Fruit fly (Drosophila melanogaster) whole organism, embryonic: ENCODE data around the gene Gr89a.

ENCODE experiments used
- Blimp-1 ChIP-seq: fragments of 200-800 bp; sonication (Bioruptor generic); optimal IDR thresholded peaks from 3 replicates; lab custom pipeline; 2018; ENCODE audit warnings: missing biosample characterization, missing genetic modification characterization, mild to moderate bottlenecking, moderate library complexity, missing genetic modification reagents
- CG10431 ChIP-seq: fragments of 200-800 bp; sonication (Bioruptor generic); optimal IDR thresholded peaks from 3 replicates; lab custom pipeline; 2018; ENCODE audit warnings: missing biosample characterization, mild to moderate bottlenecking, missing genetic modification characterization
- CG10654 ChIP-seq: fragments of 200-800 bp; sonication (Bioruptor generic); optimal IDR thresholded peaks from 2 replicates; lab custom pipeline; 2016; ENCODE audit warnings: missing biosample characterization, missing genetic modification characterization
- CG11696 ChIP-seq: fragments of 200-800 bp; sonication (Bioruptor generic); IDR thresholded peaks from 2 replicates; pipeline ENCODE4 v1.3.6; 2022; ENCODE audit warnings: missing biosample characterization, missing genetic modification characterization
- CG12744 ChIP-seq: fragments of 200-800 bp; sonication (Bioruptor generic); optimal IDR thresholded peaks from 2 replicates; lab custom pipeline; 2016; ENCODE audit warnings: missing biosample characterization, missing genetic modification characterization
- CG13296 ChIP-seq: fragments of 200-800 bp; sonication (Bioruptor generic); optimal IDR thresholded peaks from 3 replicates; lab custom pipeline; 2018; ENCODE audit warnings: missing biosample characterization, mild to moderate bottlenecking, missing genetic modification characterization
- CG13775 ChIP-seq: fragments of 200-800 bp; sonication (Bioruptor generic); optimal IDR thresholded peaks from 3 replicates; lab custom pipeline; 2017; ENCODE audit warnings: missing biosample characterization, mild to moderate bottlenecking, missing genetic modification characterization
- CG14014 ChIP-seq: fragments of 200-800 bp; sonication (Bioruptor generic); IDR thresholded peaks from 2 replicates; pipeline ENCODE4 v1.3.6; 2022; ENCODE audit warnings: missing biosample characterization, missing genetic modification characterization
- CG14860 ChIP-seq: fragments of 200-800 bp; sonication (Bioruptor generic); IDR thresholded peaks from 3 replicates; pipeline ENCODE4 v1.3.6; 2022; ENCODE audit warnings: missing biosample characterization, missing genetic modification characterization; ENCODE audit not compliant: partially characterized antibody
- CG15073 ChIP-seq: fragments of 200-800 bp; sonication (Bioruptor generic); optimal IDR thresholded peaks from 2 replicates; lab custom pipeline; 2016; ENCODE audit warnings: missing biosample characterization, missing genetic modification characterization
- CG17359 ChIP-seq: fragments of 200-800 bp; sonication (Bioruptor generic); optimal IDR thresholded peaks from 3 replicates; lab custom pipeline; 2018; ENCODE audit warnings: missing biosample characterization, mild to moderate bottlenecking, missing genetic modification characterization, moderate library complexity
- CG18262 ChIP-seq: fragments of 200-800 bp; optimal IDR thresholded peaks from 3 replicates; lab custom pipeline; 2019; ENCODE audit warnings: missing biosample characterization, mild to moderate bottlenecking, missing genetic modification characterization, moderate library complexity
- CG2202 ChIP-seq: fragments of 200-800 bp; sonication (Bioruptor generic); optimal IDR thresholded peaks from 2 replicates; lab custom pipeline; 2018; ENCODE audit warnings: missing biosample characterization, mild to moderate bottlenecking, missing genetic modification characterization
- CG43689 ChIP-seq: fragments of 200-800 bp; sonication (Bioruptor generic); IDR thresholded peaks from 2 replicates; pipeline ENCODE4 v1.3.6; 2022; ENCODE audit warnings: missing biosample characterization, missing genetic modification characterization
- CG6791 ChIP-seq: fragments of 200-800 bp; sonication (Bioruptor generic); IDR thresholded peaks from 3 replicates; pipeline ENCODE4 v1.3.6; 2022; ENCODE audit warnings: missing biosample characterization, missing genetic modification characterization; ENCODE audit not compliant: partially characterized antibody
- CG8089 ChIP-seq: fragments of 200-800 bp; sonication (Bioruptor generic); optimal IDR thresholded peaks from 3 replicates; lab custom pipeline; 2016; ENCODE audit warnings: missing biosample characterization, missing genetic modification characterization
- CG8478 ChIP-seq: fragments of >200 bp; optimal IDR thresholded peaks from 2 replicates; lab custom pipeline; 2018
- CG8924 ChIP-seq: fragments of 200-800 bp; optimal IDR thresholded peaks from 3 replicates; lab custom pipeline; 2019; ENCODE audit warnings: missing biosample characterization, mild to moderate bottlenecking, missing genetic modification characterization, moderate library complexity
- D19A ChIP-seq: fragments of 200-800 bp; optimal IDR thresholded peaks from 3 replicates; lab custom pipeline; 2019; ENCODE audit warnings: missing biosample characterization, mild to moderate bottlenecking, missing genetic modification characterization, moderate library complexity
- Deaf1 ChIP-seq: fragments of 200-800 bp; optimal IDR thresholded peaks from 3 replicates; lab custom pipeline; 2019; ENCODE audit warnings: missing biosample characterization, mild to moderate bottlenecking, missing genetic modification characterization, moderate library complexity
- Dip3 ChIP-seq: fragments of 200-800 bp; sonication (Bioruptor generic); optimal IDR thresholded peaks from 3 replicates; lab custom pipeline; 2016; ENCODE audit warnings: missing biosample characterization, missing genetic modification characterization
- Doc2 ChIP-seq: fragments of 200-800 bp; sonication (Bioruptor generic); IDR thresholded peaks from 2 replicates; pipeline ENCODE4 v1.3.6; 2022; ENCODE audit warnings: missing biosample characterization, missing genetic modification characterization
- ERR ChIP-seq: fragments of 200-800 bp; sonication (Bioruptor generic); optimal IDR thresholded peaks from 2 replicates; lab custom pipeline; 2016; ENCODE audit warnings: missing biosample characterization, missing genetic modification characterization
- Fer1 ChIP-seq: fragments of 200-800 bp; sonication (Bioruptor generic); optimal IDR thresholded peaks from 2 replicates; lab custom pipeline; 2017; ENCODE audit warnings: missing biosample characterization, mild to moderate bottlenecking, missing genetic modification characterization
- HHEX ChIP-seq: fragments of 200-800 bp; sonication (Bioruptor generic); optimal IDR thresholded peaks from 3 replicates; lab custom pipeline; 2017; ENCODE audit warnings: missing biosample characterization, mild to moderate bottlenecking, missing genetic modification characterization, missing genetic modification reagents
- Hr78 ChIP-seq, 2 experiments: fragments of 200-800 bp in 1 of 2; fragments of >200 bp in 1 of 2; sonication (Bioruptor generic) in 1 of 2; optimal IDR thresholded peaks; 2 replicates each; lab custom pipeline; 2017 to 2019; ENCODE audit warnings: missing biosample characterization in 2 of 2, missing genetic modification characterization in 2 of 2, mild to moderate bottlenecking in 1 of 2, moderate library complexity in 1 of 2
- Hsf ChIP-seq: fragments of 200-800 bp; sonication (Bioruptor generic); optimal IDR thresholded peaks from 3 replicates; lab custom pipeline; 2016; ENCODE audit warnings: missing biosample characterization, missing genetic modification characterization
- Mes4 ChIP-seq: fragments of 200-800 bp; sonication (Bioruptor generic); optimal IDR thresholded peaks from 2 replicates; lab custom pipeline; 2016; ENCODE audit warnings: missing biosample characterization, missing genetic modification characterization
- Vsx1 ChIP-seq: fragments of 200-800 bp; sonication (Bioruptor generic); optimal IDR thresholded peaks from 2 replicates; lab custom pipeline; 2017; ENCODE audit warnings: missing biosample characterization, mild to moderate bottlenecking, missing genetic modification characterization, missing genetic modification reagents
- Xbp1 ChIP-seq: fragments of 200-800 bp; sonication (Bioruptor generic); optimal IDR thresholded peaks from 3 replicates; lab custom pipeline; 2016; ENCODE audit warnings: missing biosample characterization, mild to moderate bottlenecking, missing genetic modification characterization
- amos ChIP-seq: fragments of 200-800 bp; sonication (Bioruptor generic); IDR thresholded peaks from 2 replicates; pipeline ENCODE4 v1.3.6; 2022; ENCODE audit warnings: missing biosample characterization, missing genetic modification characterization; ENCODE audit not compliant: partially characterized antibody
- ap ChIP-seq: fragments of 200-800 bp; sonication (Bioruptor generic); IDR thresholded peaks from 2 replicates; pipeline ENCODE4 v1.3.6; 2022; ENCODE audit warnings: missing biosample characterization, missing genetic modification characterization
- ash1 ChIP-seq: fragments of 200-800 bp; sonication (Bioruptor generic); optimal IDR thresholded peaks from 2 replicates; lab custom pipeline; 2018; ENCODE audit warnings: missing biosample characterization, mild to moderate bottlenecking, missing genetic modification characterization
- bcd ChIP-seq: fragments of 200-800 bp; sonication (Bioruptor generic); optimal IDR thresholded peaks from 2 replicates; lab custom pipeline; 2017; ENCODE audit warnings: missing biosample characterization, mild to moderate bottlenecking, missing genetic modification characterization
- btn ChIP-seq: fragments of 200-800 bp; sonication (Bioruptor generic); optimal IDR thresholded peaks from 2 replicates; lab custom pipeline; 2016; ENCODE audit warnings: missing biosample characterization, missing genetic modification characterization
- croc ChIP-seq: fragments of 200-800 bp; sonication (Bioruptor generic); conservative IDR thresholded peaks from 3 replicates; pipeline ENCODE4 v1.3.6; 2022; ENCODE audit warnings: missing biosample characterization, missing genetic modification characterization
- fd64A ChIP-seq: fragments of 200-800 bp; sonication (Bioruptor generic); optimal IDR thresholded peaks from 3 replicates; lab custom pipeline; 2018; ENCODE audit warnings: missing biosample characterization, mild to moderate bottlenecking, missing genetic modification characterization
- fu2 ChIP-seq: fragments of 200-800 bp; sonication (Bioruptor generic); optimal IDR thresholded peaks from 2 replicates; lab custom pipeline; 2016; ENCODE audit warnings: missing biosample characterization, missing genetic modification characterization
- gsb ChIP-seq: fragments of 200-800 bp; sonication (Bioruptor generic); IDR thresholded peaks from 2 replicates; pipeline ENCODE4 v1.3.6; 2022; ENCODE audit warnings: missing biosample characterization, missing genetic modification characterization
- gsb-n ChIP-seq: fragments of 200-800 bp; sonication (Bioruptor generic); optimal IDR thresholded peaks from 3 replicates; lab custom pipeline; 2018; ENCODE audit warnings: missing biosample characterization, mild to moderate bottlenecking, missing genetic modification characterization
- hb ChIP-seq: fragments of 200-800 bp; sonication (Bioruptor generic); IDR thresholded peaks from 3 replicates; pipeline ENCODE4 v1.3.6; 2022; ENCODE audit warnings: missing biosample characterization, missing genetic modification characterization; ENCODE audit not compliant: partially characterized antibody
- klu ChIP-seq: fragments of 200-800 bp; sonication (Bioruptor generic); IDR thresholded peaks from 2 replicates; pipeline ENCODE4 v1.3.6; 2022; ENCODE audit warnings: missing biosample characterization, missing genetic modification characterization
- org-1 ChIP-seq: fragments of 200-800 bp; sonication (Bioruptor generic); optimal IDR thresholded peaks from 2 replicates; lab custom pipeline; 2017; ENCODE audit warnings: missing biosample characterization, missing genetic modification characterization
- pho ChIP-seq: fragments of 200-800 bp; sonication (Bioruptor generic); optimal IDR thresholded peaks from 2 replicates; lab custom pipeline; 2016; ENCODE audit warnings: missing biosample characterization, missing genetic modification characterization
- row ChIP-seq: fragments of 200-800 bp; sonication (Bioruptor generic); IDR thresholded peaks from 3 replicates; pipeline ENCODE4 v1.3.6; 2022; ENCODE audit warnings: missing biosample characterization, missing genetic modification characterization
- sisA ChIP-seq: fragments of 200-800 bp; sonication (Bioruptor generic); IDR thresholded peaks from 2 replicates; pipeline ENCODE4 v1.3.6; 2022; ENCODE audit warnings: missing biosample characterization, missing genetic modification characterization
- sna ChIP-seq: fragments of 200-800 bp; sonication (Bioruptor generic); IDR thresholded peaks from 2 replicates; pipeline ENCODE4 v1.3.6; 2022; ENCODE audit warnings: missing biosample characterization, missing genetic modification characterization; ENCODE audit not compliant: partially characterized antibody
- sqz ChIP-seq: fragments of 200-800 bp; sonication (Bioruptor generic); optimal IDR thresholded peaks from 3 replicates; lab custom pipeline; 2018; ENCODE audit warnings: missing biosample characterization, mild to moderate bottlenecking, missing genetic modification characterization
- ssp ChIP-seq: fragments of 200-800 bp; sonication (Bioruptor generic); IDR thresholded peaks from 2 replicates; pipeline ENCODE4 v1.3.6; 2022; ENCODE audit warnings: missing biosample characterization, missing genetic modification characterization
- vnd ChIP-seq: fragments of 200-800 bp; sonication (Bioruptor generic); IDR thresholded peaks from 3 replicates; pipeline ENCODE4 v1.3.6; 2022; ENCODE audit warnings: missing biosample characterization, missing genetic modification characterization; ENCODE audit not compliant: partially characterized antibody
- zen ChIP-seq: fragments of 200-800 bp; sonication (Bioruptor generic); optimal IDR thresholded peaks from 3 replicates; lab custom pipeline; 2018; ENCODE audit warnings: missing biosample characterization, mild to moderate bottlenecking, missing genetic modification characterization, moderate library complexity
- zfh2 ChIP-seq: fragments of 200-800 bp; sonication (Bioruptor generic); optimal IDR thresholded peaks from 2 replicates; lab custom pipeline; 2016; ENCODE audit warnings: missing biosample characterization, missing genetic modification characterization

The Gr89a gene

dm6 chr3R:16455875-16456274 lies 42.9 kb downstream of the Gr89a start, which contains the start of gene CG14883 (continued):
- TF ChIP-seq hb (GFP tag; lab: Robert Waterston, UW), result no peak
- TF ChIP-seq CG13296 (GFP tag; lab: Kevin White, UChicago), result no peak
- no peak for TF ChIP-seq gsb (GFP tag; lab: Robert Waterston, UW)
- no peak for TF ChIP-seq bcd (GFP tag; lab: Kevin White, UChicago)
- TF ChIP-seq CG10431 (GFP tag; lab: Kevin White, UChicago), result no peak
- no peak for TF ChIP-seq gsb-n (tag; lab: Kevin White, UChicago)
- no peak for TF ChIP-seq CG15073 (GFP tag; lab: Kevin White, UChicago)
- no peak for TF ChIP-seq zen (tag; lab: Kevin White, UChicago)
- no peak for TF ChIP-seq Deaf1 (tag; lab: Kevin White, UChicago)
- no peak for TF ChIP-seq vnd (GFP tag; lab: Robert Waterston, UW)
- TF ChIP-seq Hr78 (GFP tag; optimal IDR thresholded peaks at IDR 0.05; lab: Kevin White, UChicago), result no peak
- peak; percentile 55; the same call in 1 of the 2 replicates for TF ChIP-seq sna
- TF ChIP-seq CG8924 (tag; lab: Kevin White, UChicago), result no peak
- TF ChIP-seq Dip3 (GFP tag; lab: Kevin White, UChicago), result no peak
- no peak for TF ChIP-seq fu2 (GFP tag; lab: Kevin White, UChicago)
- no peak for TF ChIP-seq CG10654
- TF ChIP-seq CG6791 (GFP tag; lab: Robert Waterston, UW), result peak; percentile 72
- no peak for TF ChIP-seq btn
- TF ChIP-seq ERR (GFP tag; lab: Kevin White, UChicago), result no peak
- peak; percentile 44; the same call in 1 of the 2 replicates for TF ChIP-seq amos
- TF ChIP-seq CG8478 (lab: Kevin White, UChicago), result no peak
- TF ChIP-seq Blimp-1 (GFP tag; lab: Kevin White, UChicago), result peak; percentile 98
- TF ChIP-seq sqz (GFP tag; lab: Kevin White, UChicago), result no peak
- TF ChIP-seq HHEX (GFP tag; lab: Kevin White, UChicago), result no peak
- TF ChIP-seq CG12744, result no peak
- TF ChIP-seq CG11696, result no peak
- TF ChIP-seq Fer1 (GFP tag; lab: Kevin White, UChicago), result no peak
- no peak for TF ChIP-seq CG17359 (tag; lab: Kevin White, UChicago)
- no peak for TF ChIP-seq croc
- no peak for TF ChIP-seq Mes4 (GFP tag; lab: Kevin White, UChicago)
- no peak for TF ChIP-seq ash1 (GFP tag; lab: Kevin White, UChicago)
- TF ChIP-seq D19A (tag; lab: Kevin White, UChicago), result no peak
- no peak for TF ChIP-seq Xbp1 (GFP tag; lab: Kevin White, UChicago)
- no peak for TF ChIP-seq org-1 (GFP tag; lab: Kevin White, UChicago)
- no peak for TF ChIP-seq ap (GFP tag; lab: Robert Waterston, UW)
- no peak for TF ChIP-seq CG2202 (tag; lab: Kevin White, UChicago)
- no peak for TF ChIP-seq sisA (GFP tag; lab: Robert Waterston, UW)
- TF ChIP-seq CG14014 (GFP tag; lab: Robert Waterston, UW), result no peak
- TF ChIP-seq fd64A (GFP tag; lab: Kevin White, UChicago), result no peak
- no peak for TF ChIP-seq ssp
- TF ChIP-seq zfh2 (GFP tag; lab: Kevin White, UChicago), result no peak
- TF ChIP-seq CG43689, result no peak
- no peak for TF ChIP-seq pho
- no peak for TF ChIP-seq Hsf (GFP tag; lab: Kevin White, UChicago)
- no peak for TF ChIP-seq Doc2 (GFP tag; lab: Robert Waterston, UW)
- TF ChIP-seq row (GFP tag; lab: Robert Waterston, UW), result no peak
- no peak for TF ChIP-seq CG18262 (tag; lab: Kevin White, UChicago)
- no peak for TF ChIP-seq Vsx1 (GFP tag; lab: Kevin White, UChicago)
- TF ChIP-seq CG8089, result no peak
- no peak for TF ChIP-seq CG14860 (GFP tag; lab: Robert Waterston, UW)
- no peak for TF ChIP-seq klu (GFP tag; lab: Robert Waterston, UW)
- TF ChIP-seq CG13775, result no peak
